Fruit fly (Drosophila melanogaster): ENCODE results near the gene ERp44.

DNA sequence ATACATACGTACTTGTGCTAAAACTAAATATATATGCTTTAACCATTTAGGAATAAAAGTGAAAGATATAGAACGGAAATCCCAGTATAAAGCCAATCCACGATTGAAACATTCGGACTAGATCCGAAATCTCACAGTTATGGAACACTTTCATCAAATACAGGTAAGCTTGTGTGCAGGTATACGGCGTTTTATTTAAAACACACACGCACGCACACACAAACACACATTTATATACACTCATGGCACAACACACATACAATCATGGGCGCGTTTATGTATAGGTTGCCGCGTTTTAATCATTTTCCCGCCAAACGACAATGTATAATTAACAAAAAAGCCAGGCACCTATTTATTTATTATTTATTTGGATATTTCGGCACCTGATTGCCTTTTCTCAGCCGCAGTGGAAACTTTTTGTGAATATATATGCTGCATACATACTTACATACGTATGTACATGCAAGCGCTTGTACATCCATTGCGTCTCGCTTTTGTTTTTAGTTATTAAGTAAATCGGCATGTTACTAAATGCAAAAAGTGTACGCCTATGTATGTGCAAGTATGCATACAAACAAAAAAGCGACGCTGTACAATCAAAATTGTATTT lies 36.8 kb upstream of the ERp44 start:
- TF ChIP-seq CG7045 (GFP tag; optimal IDR thresholded peaks at IDR 0.05) (no peak), CG11617 (GFP tag; optimal IDR thresholded peaks at IDR 0.05) (no peak), ovo (GFP tag; optimal IDR thresholded peaks at IDR 0.05) (no peak), CG5204 (GFP tag; optimal IDR thresholded peaks at IDR 0.05) (no peak), cnc (optimal IDR thresholded peaks at IDR 0.05) (no peak)

All from whole organism, adult.